Worm (Caenorhabditis elegans): ENCODE measurements around the gene str-260.
"Not testable (repeated sequence)": the region's sequence is repeated elsewhere in the genome, so short reads cannot be mapped to it uniquely, and the experiment has no call there.

str-260 gene

DNA sequence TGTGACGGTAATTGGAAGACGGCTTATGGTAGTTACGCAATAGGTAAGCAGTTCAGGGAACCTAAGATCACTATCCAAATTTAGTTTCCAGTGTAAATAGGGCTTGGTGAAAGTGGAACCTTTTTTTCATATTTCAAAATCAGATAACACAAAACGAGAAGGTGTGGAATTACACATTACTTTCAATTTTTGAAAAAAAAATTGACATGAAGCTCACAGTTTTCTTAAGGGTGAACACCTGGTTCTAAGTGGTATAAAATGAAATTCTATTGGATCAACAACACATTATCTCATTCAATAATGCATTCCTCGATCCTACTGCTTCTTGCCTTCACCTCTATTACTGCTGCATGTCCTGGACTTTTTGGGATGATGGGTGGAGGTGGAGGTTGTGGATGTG lies 29.0 kb downstream of the str-260 start, which contains the start of gene grl-30:
grl-30 (plus strand) TSS at position 301 of the 400 bp plus-strand sequence.
- no peak for TF ChIP-seq Y53F4B.3 (GFP tag; IDR thresholded peaks at IDR 0.05)
- TF ChIP-seq attf-3 (GFP tag; conservative IDR thresholded peaks at IDR 0.05) = no peak
- TF ChIP-seq ztf-26 (tag; optimal IDR thresholded peaks at IDR 0.05) = no peak
- no peak for TF ChIP-seq sptf-2 (GFP tag; optimal IDR thresholded peaks at IDR 0.05)
- no peak for TF ChIP-seq zim-3 (tag; optimal IDR thresholded peaks at IDR 0.05)
- TF ChIP-seq K11D2.4 (GFP tag; IDR thresholded peaks at IDR 0.05) = no peak
- no peak for TF ChIP-seq B0019.2 (GFP tag; conservative IDR thresholded peaks at IDR 0.05)
- no peak for TF ChIP-seq F23B12.7 (tag; optimal IDR thresholded peaks at IDR 0.05; ENCODE audit: insufficient read depth)
- no peak for TF ChIP-seq egl-44 (GFP tag; IDR thresholded peaks at IDR 0.05)
- TF ChIP-seq madf-6 (GFP tag; IDR thresholded peaks at IDR 0.05) = no peak
- no peak for TF ChIP-seq F37B4.10 (GFP tag; IDR thresholded peaks at IDR 0.05)
- TF ChIP-seq bed-1 (GFP tag; IDR thresholded peaks at IDR 0.05) = no peak

DNA sequence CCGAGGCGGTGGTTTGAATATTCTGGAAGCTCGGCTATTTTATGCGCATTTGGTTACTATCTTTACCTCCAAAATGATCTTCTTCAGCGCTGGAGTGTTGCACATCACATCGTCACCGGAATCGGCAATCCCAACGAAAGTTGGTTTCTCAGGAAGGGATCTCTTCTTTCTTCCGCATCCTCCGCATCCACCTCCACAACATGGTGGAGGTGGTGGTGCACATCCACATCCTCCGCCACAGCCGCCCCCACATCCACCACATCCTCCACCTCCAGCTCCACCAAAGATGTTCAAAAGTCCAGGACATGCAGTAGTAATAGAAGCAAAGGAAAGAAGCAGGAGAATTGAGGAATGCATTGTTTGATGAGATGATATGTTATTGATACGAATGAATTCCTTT lies 30.4 kb downstream of the str-260 start, which contains the start of gene grl-31:
grl-31 (minus strand) TSS at position 357 of the 400 bp plus-strand sequence.
- TF ChIP-seq madf-10 (tag; optimal IDR thresholded peaks at IDR 0.05) (no peak), zfh-2 (GFP tag; conservative IDR thresholded peaks at IDR 0.05) (peak; percentile 59), F22D6.2 (tag; optimal IDR thresholded peaks at IDR 0.05) (no peak), dox-1 (GFP tag; IDR thresholded peaks at IDR 0.05) (no peak)

- not testable (repeated sequence) for TF ChIP-seq madf-10 (tag; optimal IDR thresholded peaks at IDR 0.05); lsl-1 (GFP tag; optimal IDR thresholded peaks at IDR 0.05); ztf-22 (GFP tag; optimal IDR thresholded peaks at IDR 0.05)
Observed at ce11 chrV:3558744-3559143, 31.8 kb downstream of the str-260 start, which contains the start of gene T24A6.1. TSS of gene T24A6.1 (plus strand) at chrV:3559044.

ce11 chrV:3559704-3560103 lies 32.7 kb downstream of the str-260 start:
- peak; percentile 52; the same call in 1 of the 2 replicates for TF ChIP-seq hsf-1 (GFP tag; IDR thresholded peaks at IDR 0.05)

ce11 chrV:3562824-3563223 lies 35.8 kb downstream of the str-260 start, which contains the start of gene T24A6.16:
TSS of gene T24A6.16 (minus strand) at chrV:3562924.
- TF ChIP-seq rpc-1 (optimal IDR thresholded peaks at IDR 0.05); rpc-1 (tag; optimal IDR thresholded peaks at IDR 0.05); egl-44 (GFP tag; IDR thresholded peaks at IDR 0.05); ama-1 (optimal IDR thresholded peaks at IDR 0.05); ama-1 (GFP tag; optimal IDR thresholded peaks at IDR 0.05): not testable (repeated sequence)

ce11 chrV:3564335-3564734 lies 37.4 kb downstream of the str-260 start, which contains the start of gene T24A6.17:
TSS of gene T24A6.17 (minus strand) at chrV:3564435.
- TF ChIP-seq ceh-79 (tag; optimal IDR thresholded peaks at IDR 0.05); sptf-2 (GFP tag; optimal IDR thresholded peaks at IDR 0.05); F10E7.11 (tag; optimal IDR thresholded peaks at IDR 0.05): not testable (repeated sequence)

DNA sequence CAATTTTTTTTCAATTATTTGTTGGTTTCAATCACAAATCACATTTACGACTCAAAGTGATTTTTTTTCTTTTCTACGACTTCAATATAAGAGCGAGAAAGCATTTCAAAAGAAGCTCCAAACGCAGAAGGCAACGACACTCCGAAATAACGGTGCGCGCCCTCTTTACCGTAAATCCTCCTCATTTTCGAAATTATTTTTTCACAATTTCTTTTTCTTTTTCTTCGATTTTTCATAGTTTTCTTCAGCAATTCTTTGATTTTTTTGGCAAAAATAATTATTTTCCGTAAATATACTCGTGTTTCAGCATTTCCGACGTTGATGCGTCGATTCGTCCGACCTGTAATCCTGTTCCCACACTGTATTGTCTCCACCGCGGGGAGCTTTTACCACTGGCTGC lies 43.7 kb downstream of the str-260 start, which contains the start of gene F40C5.2:
F40C5.2 (plus strand) TSS at position 301 of the 400 bp plus-strand sequence.
- TF ChIP-seq ceh-40 (GFP tag; IDR thresholded peaks at IDR 0.05); zfh-2 (GFP tag; conservative IDR thresholded peaks at IDR 0.05); hmg-1.2 (GFP tag; IDR thresholded peaks at IDR 0.05): not testable (repeated sequence)
